Worm (Caenorhabditis elegans): ENCODE measurements around the gene T24B8.4.

ce11 chrII:9056215-9056819 is 14.3 kb downstream of the T24B8.4 start:
- TF ChIP-seq nhr-77 (tag; optimal IDR thresholded peaks at IDR 0.05) = no peak
- TF ChIP-seq lin-39 (tag; optimal IDR thresholded peaks at IDR 0.05) = no peak
- TF ChIP-seq unc-62 (GFP tag; optimal IDR thresholded peaks at IDR 0.05) = no peak
- no peak for TF ChIP-seq tlp-1 (tag; optimal IDR thresholded peaks at IDR 0.05)
- TF ChIP-seq nhr-90 (tag; optimal IDR thresholded peaks at IDR 0.05; ENCODE audit: poor library complexity) = no peak
- TF ChIP-seq rnt-1 (tag; optimal IDR thresholded peaks at IDR 0.05) = no peak

Data from whole organism, L1 larva.